Worm (Caenorhabditis elegans) whole organism, mixed stage, embryonic: ENCODE measurements around the gene lmd-3.

Experiments used
- M03D4.4 ChIP-seq: sonication (generic microtip); optimal IDR thresholded peaks from 2 replicates; lab custom pipeline; 2017; ENCODE audit warnings: mild to moderate bottlenecking, missing genetic modification characterization, missing compliant biosample characterization
- bed-3 ChIP-seq: fragments of 200-800 bp; sonication (Bioruptor generic); optimal IDR thresholded peaks from 3 replicates; lab custom pipeline; 2018; ENCODE audit warnings: mild to moderate bottlenecking, missing genetic modification characterization, moderate library complexity, missing compliant biosample characterization
- blmp-1 ChIP-seq: fragments of 150-350 bp; optimal IDR thresholded peaks from 2 replicates; lab custom pipeline; 2014; ENCODE audit warnings: missing biosample characterization, missing genetic modification characterization
- ceh-39 ChIP-seq: fragments of 150-350 bp; optimal IDR thresholded peaks from 2 replicates; lab custom pipeline; 2014; ENCODE audit warnings: missing biosample characterization, missing genetic modification characterization
- ceh-43 ChIP-seq: fragments of 200-800 bp; sonication (Bioruptor generic); optimal IDR thresholded peaks from 2 replicates; lab custom pipeline; 2018; ENCODE audit warnings: mild to moderate bottlenecking, missing genetic modification characterization, moderate library complexity, missing compliant biosample characterization
- ceh-83 ChIP-seq: fragments of 200-800 bp; sonication (Bioruptor generic); optimal IDR thresholded peaks from 2 replicates; lab custom pipeline; 2018; ENCODE audit warnings: mild to moderate bottlenecking, missing genetic modification characterization, missing compliant biosample characterization
- cnd-1 ChIP-seq: fragments of 200-800 bp; sonication (Bioruptor generic); optimal IDR thresholded peaks from 2 replicates; lab custom pipeline; 2018; ENCODE audit warnings: mild to moderate bottlenecking, missing genetic modification characterization, missing compliant biosample characterization
- drap-1 ChIP-seq: fragments of 200-800 bp; sonication (Bioruptor generic); optimal IDR thresholded peaks from 3 replicates; lab custom pipeline; 2018; ENCODE audit warnings: mild to moderate bottlenecking, missing genetic modification characterization, missing compliant biosample characterization
- elt-1 ChIP-seq: sonication (generic microtip); optimal IDR thresholded peaks from 2 replicates; lab custom pipeline; 2017; ENCODE audit warnings: missing genetic modification characterization, mild to moderate bottlenecking, missing compliant biosample characterization, antibody characterized with exemption, moderate library complexity, borderline replicate concordance; ENCODE audit not compliant: insufficient read depth
- elt-3 ChIP-seq: fragments of 150-350 bp; optimal IDR thresholded peaks from 2 replicates; lab custom pipeline; 2014; ENCODE audit warnings: missing biosample characterization, missing genetic modification characterization
- flh-1 ChIP-seq: fragments of 200-800 bp; sonication (Bioruptor generic); optimal IDR thresholded peaks from 2 replicates; lab custom pipeline; 2018; ENCODE audit warnings: mild to moderate bottlenecking, missing genetic modification characterization, moderate library complexity, missing compliant biosample characterization
- ham-2 ChIP-seq: fragments of 200-800 bp; sonication (Bioruptor generic); optimal IDR thresholded peaks from 2 replicates; lab custom pipeline; 2018; ENCODE audit warnings: mild to moderate bottlenecking, missing genetic modification characterization, missing compliant biosample characterization
- hlh-1 ChIP-seq: fragments of 150-350 bp; optimal IDR thresholded peaks from 2 replicates; lab custom pipeline; 2014; ENCODE audit warnings: missing biosample characterization, missing genetic modification reagents, missing genetic modification characterization
- lin-13 ChIP-seq: fragments of 150-350 bp; optimal IDR thresholded peaks from 2 replicates; lab custom pipeline; 2014; ENCODE audit warnings: missing biosample characterization, missing genetic modification characterization
- lin-32 ChIP-seq: fragments of 200-800 bp; sonication (Bioruptor generic); optimal IDR thresholded peaks from 2 replicates; lab custom pipeline; 2018; ENCODE audit warnings: mild to moderate bottlenecking, missing genetic modification characterization, missing compliant biosample characterization
- lsy-2 ChIP-seq: fragments of 150-350 bp; optimal IDR thresholded peaks from 2 replicates; lab custom pipeline; 2014; ENCODE audit warnings: missing biosample characterization, missing genetic modification characterization
- mab-5 ChIP-seq: fragments of 150-350 bp; optimal IDR thresholded peaks from 2 replicates; lab custom pipeline; 2014; ENCODE audit warnings: missing biosample characterization, missing genetic modification characterization
- nhr-12 ChIP-seq: fragments of 150-350 bp; optimal IDR thresholded peaks from 2 replicates; lab custom pipeline; 2014; ENCODE audit warnings: missing biosample characterization, missing genetic modification characterization
- nhr-2 ChIP-seq: fragments of 150-350 bp; optimal IDR thresholded peaks from 2 replicates; lab custom pipeline; 2014; ENCODE audit warnings: missing biosample characterization, missing genetic modification characterization
- nhr-28 ChIP-seq: fragments of 150-350 bp; optimal IDR thresholded peaks from 2 replicates; lab custom pipeline; 2014; ENCODE audit warnings: missing biosample characterization, missing genetic modification characterization
- nhr-76 ChIP-seq: sonication (generic microtip); optimal IDR thresholded peaks from 2 replicates; lab custom pipeline; 2017; ENCODE audit warnings: missing biosample characterization, missing genetic modification characterization
- pha-4 ChIP-seq: fragments of 150-350 bp; optimal IDR thresholded peaks from 2 replicates; lab custom pipeline; 2018; ENCODE audit warnings: missing biosample characterization, missing genetic modification reagents, missing genetic modification characterization
- sem-2 ChIP-seq: fragments of 200-800 bp; sonication (Bioruptor generic); optimal IDR thresholded peaks from 2 replicates; lab custom pipeline; 2018; ENCODE audit warnings: mild to moderate bottlenecking, missing genetic modification characterization, missing compliant biosample characterization
- sptf-1 ChIP-seq: sonication (generic microtip); optimal IDR thresholded peaks from 2 replicates; lab custom pipeline; 2017; ENCODE audit warnings: mild to moderate bottlenecking, missing genetic modification characterization, moderate library complexity, missing compliant biosample characterization
- tbx-8 ChIP-seq: fragments of 200-800 bp; sonication (Bioruptor generic); optimal IDR thresholded peaks from 2 replicates; lab custom pipeline; 2018; ENCODE audit warnings: mild to moderate bottlenecking, missing genetic modification characterization, moderate library complexity, missing compliant biosample characterization
- unc-120 ChIP-seq: sonication (generic microtip); optimal IDR thresholded peaks from 2 replicates; lab custom pipeline; 2017; ENCODE audit warnings: missing genetic modification characterization, missing compliant biosample characterization; ENCODE audit not compliant: poor library complexity, severe bottlenecking
- unc-39 ChIP-seq: fragments of 150-350 bp; optimal IDR thresholded peaks from 2 replicates; lab custom pipeline; 2014; ENCODE audit warnings: missing biosample characterization, missing genetic modification characterization
- unc-62 ChIP-seq: fragments of 150-350 bp; optimal IDR thresholded peaks from 2 replicates; lab custom pipeline; 2014; ENCODE audit warnings: missing biosample characterization, missing genetic modification reagents, missing genetic modification characterization
- zip-8 ChIP-seq: fragments of 150-350 bp; optimal IDR thresholded peaks from 2 replicates; lab custom pipeline; 2014; ENCODE audit warnings: missing biosample characterization, missing genetic modification characterization
- ztf-11 ChIP-seq: fragments of 150-350 bp; optimal IDR thresholded peaks from 2 replicates; lab custom pipeline; 2014; ENCODE audit warnings: missing biosample characterization, missing genetic modification characterization

lmd-3 gene

ce11 chrV:8424840-8425814 is 19.5 kb downstream of the lmd-3 start:
- TF ChIP-seq zip-8 (no peak), sptf-1 (tag; lab: Kevin White, UChicago) (no peak), flh-1 (GFP tag; lab: Kevin White, UChicago) (no peak), unc-39 (tag; lab: Kevin White, UChicago) (no peak), pha-4 (no peak), bed-3 (GFP tag; lab: Kevin White, UChicago) (no peak)

ce11 chrV:8417271-8417670 is 27.3 kb downstream of the lmd-3 start:
- TF ChIP-seq bed-3 (GFP tag; lab: Kevin White, UChicago), result no peak
- no peak for TF ChIP-seq ceh-39 (tag; lab: Kevin White, UChicago)
- TF ChIP-seq nhr-12 (tag; lab: Kevin White, UChicago), result no peak
- TF ChIP-seq sem-2 (GFP tag; lab: Kevin White, UChicago), result no peak
- no peak for TF ChIP-seq nhr-2 (tag; lab: Kevin White, UChicago)
- no peak for TF ChIP-seq nhr-76 (tag; lab: Kevin White, UChicago)
- no peak for TF ChIP-seq lin-32
- no peak for TF ChIP-seq sptf-1 (tag; lab: Kevin White, UChicago)
- TF ChIP-seq tbx-8 (GFP tag; lab: Kevin White, UChicago), result no peak
- no peak for TF ChIP-seq zip-8
- no peak for TF ChIP-seq elt-1 (tag; lab: Kevin White, UChicago)
- no peak for TF ChIP-seq elt-3 (tag; lab: Kevin White, UChicago)
- no peak for TF ChIP-seq mab-5 (tag; lab: Kevin White, UChicago)
- TF ChIP-seq ztf-11 (tag; lab: Kevin White, UChicago), result no peak
- TF ChIP-seq unc-120 (tag; lab: Kevin White, UChicago), result no peak
- no peak for TF ChIP-seq cnd-1
- TF ChIP-seq nhr-28 (tag; lab: Kevin White, UChicago), result no peak
- no peak for TF ChIP-seq drap-1 (GFP tag; lab: Kevin White, UChicago)
- TF ChIP-seq hlh-1, result no peak

- no peak for TF ChIP-seq elt-3 (tag; lab: Kevin White, UChicago)
- TF ChIP-seq unc-62 (GFP tag; lab: Kevin White, UChicago), result no peak
- no peak for TF ChIP-seq ceh-39 (tag; lab: Kevin White, UChicago)
- TF ChIP-seq pha-4, result no peak
- TF ChIP-seq ceh-83, result no peak
- TF ChIP-seq tbx-8 (GFP tag; lab: Kevin White, UChicago), result no peak
- no peak for TF ChIP-seq M03D4.4
- TF ChIP-seq ham-2 (GFP tag; lab: Kevin White, UChicago), result no peak
- TF ChIP-seq cnd-1, result no peak
- TF ChIP-seq nhr-2 (tag; lab: Kevin White, UChicago), result no peak
- no peak for TF ChIP-seq unc-39 (tag; lab: Kevin White, UChicago)
- TF ChIP-seq zip-8, result no peak
- TF ChIP-seq sptf-1 (tag; lab: Kevin White, UChicago), result no peak
- no peak for TF ChIP-seq drap-1 (GFP tag; lab: Kevin White, UChicago)
These were observed 29.5 kb downstream of the lmd-3 start for ce11 chrV:8415113-8415530.

ce11 chrV:8414036-8414728 is 30.4 kb downstream of the lmd-3 start, which contains the start of gene pos-1:
TSS of gene pos-1 (plus strand) at chrV:8414086.
- TF ChIP-seq tbx-8 (GFP tag; lab: Kevin White, UChicago), result no peak
- TF ChIP-seq nhr-76 (tag; lab: Kevin White, UChicago), result no peak
- no peak for TF ChIP-seq ceh-43
- TF ChIP-seq pha-4, result no peak
- TF ChIP-seq lsy-2 (tag; lab: Kevin White, UChicago), result no peak
- TF ChIP-seq hlh-1, result no peak
- TF ChIP-seq ztf-11 (tag; lab: Kevin White, UChicago), result no peak
- TF ChIP-seq sptf-1 (tag; lab: Kevin White, UChicago), result no peak
- no peak for TF ChIP-seq elt-1 (tag; lab: Kevin White, UChicago)
- no peak for TF ChIP-seq blmp-1 (tag; lab: Kevin White, UChicago)
- TF ChIP-seq lin-32, result no peak
- TF ChIP-seq drap-1 (GFP tag; lab: Kevin White, UChicago), result no peak
- no peak for TF ChIP-seq lin-13 (tag; lab: Kevin White, UChicago)
- no peak for TF ChIP-seq ceh-39 (tag; lab: Kevin White, UChicago)
- no peak for TF ChIP-seq ham-2 (GFP tag; lab: Kevin White, UChicago)
- no peak for TF ChIP-seq unc-120 (tag; lab: Kevin White, UChicago)
- TF ChIP-seq zip-8, result no peak
